Worm (Caenorhabditis elegans) whole organism, mixed stage, embryonic: ENCODE measurements around the gene srz-91.

ENCODE experiments used
- elt-3 ChIP-seq: fragments of 150-350 bp; optimal IDR thresholded peaks from 2 replicates; lab custom pipeline; 2014; ENCODE audit warnings: missing biosample characterization, missing genetic modification characterization
- mep-1 ChIP-seq: fragments of 150-350 bp; optimal IDR thresholded peaks from 2 replicates; lab custom pipeline; 2017; ENCODE audit warnings: missing biosample characterization, missing genetic modification reagents, missing genetic modification characterization, inconsistent platforms
- nhr-28 ChIP-seq: fragments of 150-350 bp; optimal IDR thresholded peaks from 2 replicates; lab custom pipeline; 2014; ENCODE audit warnings: missing biosample characterization, missing genetic modification characterization
- snpc-4 ChIP-seq: fragments of 150-350 bp; optimal IDR thresholded peaks from 2 replicates; lab custom pipeline; 2014; ENCODE audit warnings: missing biosample characterization, missing genetic modification characterization

ce11 chrV:17601520-17601919 is 6.4 kb upstream of the srz-91 start, which contains the start of gene ztf-25:
- no peak for TF ChIP-seq mep-1 (tag; lab: Kevin White, UChicago)
- no peak for TF ChIP-seq snpc-4 (tag; lab: Kevin White, UChicago)
- TF ChIP-seq elt-3: no peak
- TF ChIP-seq nhr-28: no peak
